Worm (Caenorhabditis elegans) whole organism, mixed stage, embryonic: Measurements from ENCODE around the gene T13H5.8.

ENCODE experiments used
- bed-3 ChIP-seq: fragments of 200-800 bp; sonication (Bioruptor generic); optimal IDR thresholded peaks from 3 replicates; lab custom pipeline; 2018; ENCODE audit warnings: mild to moderate bottlenecking, missing genetic modification characterization, moderate library complexity, missing compliant biosample characterization
- elt-1 ChIP-seq: sonication (generic microtip); optimal IDR thresholded peaks from 2 replicates; lab custom pipeline; 2017; ENCODE audit warnings: missing genetic modification characterization, mild to moderate bottlenecking, missing compliant biosample characterization, antibody characterized with exemption, moderate library complexity, borderline replicate concordance; ENCODE audit not compliant: insufficient read depth
- nhr-12 ChIP-seq: fragments of 150-350 bp; optimal IDR thresholded peaks from 2 replicates; lab custom pipeline; 2014; ENCODE audit warnings: missing biosample characterization, missing genetic modification characterization
- unc-39 ChIP-seq: fragments of 150-350 bp; optimal IDR thresholded peaks from 2 replicates; lab custom pipeline; 2014; ENCODE audit warnings: missing biosample characterization, missing genetic modification characterization
- unc-62 ChIP-seq: fragments of 150-350 bp; optimal IDR thresholded peaks from 2 replicates; lab custom pipeline; 2014; ENCODE audit warnings: missing biosample characterization, missing genetic modification reagents, missing genetic modification characterization
- ztf-11 ChIP-seq: fragments of 150-350 bp; optimal IDR thresholded peaks from 2 replicates; lab custom pipeline; 2014; ENCODE audit warnings: missing biosample characterization, missing genetic modification characterization

DNA sequence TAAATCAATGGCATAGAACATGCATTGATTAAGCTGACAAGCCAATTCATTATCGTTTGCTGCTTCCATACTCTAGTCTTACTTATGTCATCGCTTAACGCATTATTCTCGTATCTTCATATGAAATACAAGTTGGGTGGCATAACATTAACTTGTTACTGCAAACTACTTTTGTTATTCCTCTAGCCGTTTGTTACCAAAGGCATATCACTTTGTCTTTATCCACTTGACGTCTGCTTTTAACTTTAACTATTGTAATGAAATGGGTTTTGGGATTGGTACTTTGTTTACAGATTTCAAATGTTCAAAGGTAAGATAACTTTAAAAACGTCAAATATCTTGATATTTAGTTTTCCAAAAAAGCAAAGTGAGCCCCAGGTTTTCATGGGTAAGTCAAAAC, 17.8 kb downstream of the T13H5.8 start, which contains the start of gene W01C9.2:
- TF ChIP-seq elt-1 (no peak), ztf-11 (tag; lab: Kevin White, UChicago) (no peak), unc-62 (GFP tag; lab: Kevin White, UChicago) (no peak), bed-3 (no peak), unc-39 (no peak), nhr-12 (tag; lab: Kevin White, UChicago) (no peak)
